Fruit fly (Drosophila melanogaster): ENCODE results near the gene Hrs.

Gene Hrs

DNA sequence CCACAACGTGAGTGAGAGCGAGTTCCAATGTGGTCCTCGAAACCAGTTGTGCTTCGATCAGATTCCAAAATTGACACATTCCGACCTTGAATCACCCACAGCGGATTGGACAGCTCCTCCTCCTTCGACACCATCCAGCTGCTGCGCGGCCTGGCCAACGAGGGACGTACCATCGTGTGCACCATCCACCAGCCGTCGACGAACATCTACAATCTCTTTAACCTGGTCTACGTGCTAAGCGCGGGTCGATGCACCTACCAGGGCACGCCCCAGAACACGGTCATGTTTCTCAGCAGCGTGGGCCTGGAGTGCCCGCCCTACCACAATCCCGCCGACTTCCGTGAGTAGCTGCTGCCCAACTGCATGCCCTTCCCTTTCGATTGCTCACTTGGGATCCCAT is 2.2 kb upstream of the Hrs start:
- TF ChIP-seq noc (tag; optimal IDR thresholded peaks at IDR 0.05), result no peak

dm6 chr2L:2744852-2745251 is 5.1 kb downstream of the Hrs start, which contains the start of the genes CG9961 and Cwc25:
TSS of gene CG9961 (minus strand) at chr2L:2744934.
TSS of gene Cwc25 (plus strand) at chr2L:2745098.
- no peak for TF ChIP-seq noc (tag; optimal IDR thresholded peaks at IDR 0.05)

DNA sequence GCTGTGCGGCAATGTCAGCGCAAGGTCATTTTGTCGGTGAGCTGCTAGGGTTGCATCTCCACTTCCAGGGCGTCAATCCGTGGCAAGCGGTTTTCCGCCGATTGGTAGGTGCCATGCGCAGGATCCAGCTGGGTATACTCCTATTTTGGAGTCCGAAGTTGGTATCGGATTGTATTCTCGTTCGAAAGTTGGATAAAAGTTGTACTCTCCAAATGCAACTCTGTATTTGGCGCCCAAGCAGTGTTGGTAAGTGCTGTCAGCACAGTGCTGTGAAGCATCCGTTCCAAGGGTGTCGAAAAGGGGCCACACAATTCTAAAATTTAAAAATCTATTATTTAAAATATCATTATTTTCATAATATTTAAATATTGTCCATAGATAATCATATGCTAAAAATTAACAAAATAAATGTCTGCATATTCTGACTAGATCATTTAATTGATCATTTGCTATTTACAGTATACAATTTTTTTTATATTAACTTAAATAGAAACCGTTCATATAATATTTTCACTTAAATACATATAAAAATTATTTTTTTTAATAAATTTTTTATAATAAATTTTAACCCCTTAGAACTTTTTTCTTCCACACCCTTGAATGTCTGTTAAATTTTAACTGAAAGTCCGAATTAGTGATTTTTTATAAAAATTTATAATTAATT is 8.8 kb downstream of the Hrs start:
- TF ChIP-seq noc (tag; optimal IDR thresholded peaks at IDR 0.05), result peak; percentile 93

dm6 chr2L:2749144-2749766 is 9.5 kb downstream of the Hrs start:
- no peak for TF ChIP-seq noc (tag; optimal IDR thresholded peaks at IDR 0.05)

DNA sequence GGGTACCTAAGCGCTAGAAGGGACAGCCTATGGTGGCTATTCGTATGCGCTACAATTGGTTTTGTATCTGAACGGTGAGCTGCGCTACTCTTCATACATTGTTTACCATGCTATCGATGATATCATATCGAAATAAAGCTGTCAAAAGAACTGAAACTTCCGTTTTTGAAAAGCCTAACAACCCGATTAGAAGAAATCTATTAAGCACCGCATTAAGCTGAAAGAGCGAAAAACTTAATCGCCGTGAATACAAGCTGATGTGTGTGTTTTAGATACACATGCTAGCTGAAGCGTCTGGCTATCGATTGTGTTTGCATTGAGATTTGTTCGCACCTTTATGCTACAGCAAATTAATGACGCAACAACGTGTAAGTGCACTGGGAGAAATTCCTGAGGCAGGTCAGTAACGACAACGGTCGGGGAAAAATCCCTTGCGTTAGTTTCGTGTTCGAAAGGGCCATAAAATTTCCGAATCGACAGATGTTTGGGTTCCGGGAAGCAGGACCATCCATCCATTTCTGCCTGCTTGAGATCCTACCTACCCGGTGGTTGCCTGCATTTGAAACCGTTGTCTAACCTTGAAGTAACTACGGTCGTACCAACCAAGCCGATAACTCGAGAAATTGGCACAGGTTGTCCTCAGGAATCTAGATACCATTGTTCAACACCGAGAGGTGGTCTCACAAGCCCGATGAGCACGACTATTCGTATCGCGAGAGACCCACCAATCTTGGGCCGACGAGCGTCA is 10.7 kb downstream of the Hrs start:
- peak; percentile 81 for TF ChIP-seq noc (tag; optimal IDR thresholded peaks at IDR 0.05)

DNA sequence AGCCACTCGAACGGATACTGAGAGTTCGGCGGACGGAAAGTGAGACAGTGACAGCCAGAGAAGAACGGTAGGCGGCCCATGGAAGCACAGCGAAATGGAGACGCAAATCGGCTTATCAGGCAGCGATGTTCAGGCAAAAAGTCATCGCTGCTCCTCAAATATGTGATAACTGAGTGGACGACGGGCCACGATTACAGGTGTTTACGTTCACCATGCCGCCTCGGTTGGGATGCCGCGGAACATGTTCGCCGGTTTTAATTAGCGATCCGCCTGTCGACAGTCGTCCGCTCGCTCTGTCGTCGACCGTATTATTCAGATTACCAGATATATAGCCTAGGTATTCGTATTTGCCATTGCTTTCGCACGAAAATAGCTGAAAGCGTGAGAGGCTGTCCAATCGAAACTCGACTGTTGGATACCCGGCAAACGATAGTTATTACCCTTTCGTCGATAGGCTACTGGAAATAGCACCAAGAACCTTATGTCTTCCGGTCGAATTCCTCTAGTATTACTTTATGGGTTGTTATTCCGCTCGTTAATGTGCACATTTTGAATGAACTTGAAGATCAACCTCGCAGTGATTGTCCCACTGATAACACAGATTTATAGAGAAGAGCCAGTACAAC is 11.4 kb downstream of the Hrs start:
- no peak for TF ChIP-seq noc (tag; optimal IDR thresholded peaks at IDR 0.05)

DNA sequence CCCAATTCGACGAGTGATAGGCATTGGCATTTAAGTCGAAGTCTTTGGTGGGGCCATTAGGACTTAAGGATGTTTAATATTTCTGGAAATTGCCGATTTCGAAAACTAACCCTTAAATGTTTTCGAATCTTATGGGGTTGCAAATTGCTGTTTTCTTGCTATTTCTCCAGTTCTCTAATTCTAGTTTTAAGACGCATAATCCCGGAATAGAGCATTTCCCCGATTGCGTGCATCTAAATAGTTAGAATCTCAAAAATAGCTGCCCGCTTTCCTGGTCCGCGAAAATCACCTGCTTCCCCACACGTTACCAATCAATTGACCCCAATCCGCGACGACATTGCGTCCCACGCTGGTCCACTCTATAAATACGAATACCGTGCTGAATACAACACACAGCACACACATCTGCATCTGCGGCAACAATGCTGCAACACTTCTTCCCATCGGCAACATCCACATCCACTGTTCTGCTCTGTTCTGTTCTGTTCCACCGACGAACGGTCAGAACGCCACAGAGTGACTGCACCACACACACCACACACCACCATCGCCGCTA is 12.2 kb downstream of the Hrs start, which contains the start of gene Bacc:
Gene Bacc (plus strand): TSS at position 542 of the 556 bp plus-strand sequence.
- TF ChIP-seq noc (tag; optimal IDR thresholded peaks at IDR 0.05), result peak; percentile 96

dm6 chr2L:2752460-2753411 is 12.9 kb downstream of the Hrs start, which contains the start of gene Pgk:
TSS of gene Pgk (minus strand) at chr2L:2753068.
- peak; percentile 65 for TF ChIP-seq noc (tag; optimal IDR thresholded peaks at IDR 0.05)

DNA sequence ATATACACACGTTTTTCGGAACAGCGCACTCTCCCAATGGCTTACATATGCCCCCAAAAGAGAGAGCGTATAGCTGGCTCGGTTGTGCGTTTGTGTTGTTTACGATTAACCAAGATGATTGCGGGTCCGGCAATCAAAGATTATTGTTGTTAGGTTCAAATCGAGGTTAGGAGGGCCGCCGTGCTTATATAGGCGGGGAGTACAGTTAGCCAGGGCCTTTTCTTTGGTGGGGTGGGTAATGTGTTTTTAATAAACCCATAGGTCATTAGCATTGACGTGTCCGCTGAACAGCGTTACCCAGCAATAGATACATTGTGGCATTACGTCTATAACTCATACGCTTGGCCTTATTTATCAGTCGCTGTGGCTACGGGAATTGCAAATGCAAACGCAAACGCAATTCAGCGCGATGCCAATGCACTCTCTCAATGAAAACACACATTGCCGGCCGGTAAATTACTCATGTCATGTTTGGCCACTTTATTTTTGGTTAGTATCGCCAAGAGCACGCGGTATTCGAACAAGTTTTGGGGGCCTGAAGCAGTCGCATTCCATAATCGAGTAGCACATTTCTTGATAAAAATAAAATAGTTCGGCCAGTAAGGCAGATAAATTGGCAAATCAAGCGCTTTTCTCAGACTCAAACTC is 14.1 kb downstream of the Hrs start:
- TF ChIP-seq noc (tag; optimal IDR thresholded peaks at IDR 0.05), result no peak

DNA sequence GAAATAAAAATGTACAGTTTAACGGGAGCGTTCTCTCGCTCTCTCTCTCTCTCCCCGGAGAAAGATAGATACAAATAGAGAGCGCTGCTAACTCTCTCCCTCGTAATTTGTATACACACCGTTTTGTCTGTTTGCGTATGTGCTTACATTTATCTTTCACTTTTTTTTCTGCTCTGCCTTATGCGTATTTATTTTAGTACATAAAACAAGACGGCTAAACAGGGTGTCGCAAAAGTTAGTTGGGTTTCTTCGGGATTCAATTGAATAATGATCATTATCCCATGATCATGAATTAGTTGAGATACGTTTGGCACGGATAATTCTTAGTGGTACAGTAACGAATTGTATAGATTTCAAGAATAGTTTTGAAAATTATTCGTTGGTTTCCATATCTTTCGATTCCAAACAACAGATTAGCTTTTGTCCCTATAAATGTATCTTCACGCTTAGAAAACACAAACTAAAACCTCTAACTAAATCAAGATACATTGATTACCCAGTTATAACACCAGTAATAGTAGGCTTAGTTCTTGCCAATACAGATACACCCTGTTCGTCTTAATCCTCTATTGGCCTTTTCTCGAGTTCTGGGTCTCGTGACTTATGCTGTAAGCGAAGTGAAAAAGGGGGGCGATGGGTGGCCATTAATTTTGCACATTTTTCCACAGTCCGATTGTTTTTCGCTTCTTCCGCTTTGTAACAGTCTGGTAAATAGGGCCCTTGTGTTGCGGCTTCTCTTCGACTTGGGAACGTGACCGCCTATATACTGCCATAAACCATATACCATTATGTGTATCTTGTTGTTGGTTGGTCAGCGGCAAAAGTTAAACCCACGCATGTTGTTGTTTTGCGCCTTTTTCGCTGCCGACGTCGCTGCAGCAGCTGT is 14.9 kb downstream of the Hrs start:
- peak; percentile 88 for TF ChIP-seq noc (tag; optimal IDR thresholded peaks at IDR 0.05)

- no peak for TF ChIP-seq noc (tag; optimal IDR thresholded peaks at IDR 0.05)
These were observed 15.5 kb downstream of the Hrs start for dm6 chr2L:2755323-2755695.

- no peak for TF ChIP-seq noc (tag; optimal IDR thresholded peaks at IDR 0.05)
These were observed 18.3 kb downstream of the Hrs start for dm6 chr2L:2757930-2758556.

DNA sequence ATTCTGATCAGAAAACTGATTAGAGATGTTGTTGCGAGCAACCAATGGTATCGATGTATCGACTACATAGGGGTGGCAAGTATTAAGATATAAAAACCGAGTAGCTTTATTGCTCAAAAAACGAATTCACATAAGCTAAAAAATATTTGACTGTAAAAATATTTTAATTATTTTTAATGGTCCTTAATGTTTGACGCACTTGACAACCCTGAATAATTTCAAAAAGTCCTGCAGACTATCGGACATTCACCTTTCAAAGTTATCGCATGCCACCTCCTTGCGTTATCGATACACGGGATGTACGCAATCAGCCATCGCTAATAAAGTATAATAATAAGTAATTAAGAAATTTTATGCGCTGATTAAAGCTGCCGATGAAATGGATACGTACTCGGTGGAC is 19.9 kb downstream of the Hrs start, which contains the start of the genes HemK2, Snapin and Tnpo-SR:
Gene HemK2 (minus strand): TSS at position 24 of the 400 bp plus-strand sequence.
Gene Snapin (minus strand): TSS at position 24 of the 400 bp plus-strand sequence.
Gene Tnpo-SR (plus strand): TSS at position 271 of the 400 bp plus-strand sequence.
- peak; percentile 91 for TF ChIP-seq noc (tag; optimal IDR thresholded peaks at IDR 0.05)
